Fruit fly (Drosophila melanogaster): ENCODE results near the gene CG14841.

CG14841 gene

dm6 chr3R:14289958-14290835, 28.0 kb upstream of the CG14841 start (continued):
- TF ChIP-seq ac (GFP tag; optimal IDR thresholded peaks at IDR 0.05) (no peak), zen (tag; optimal IDR thresholded peaks at IDR 0.05) (no peak), slbo (GFP tag; IDR thresholded peaks at IDR 0.05) (peak; percentile 29; the same call in 1 of the 2 replicates), tin (GFP tag; optimal IDR thresholded peaks at IDR 0.05) (peak; percentile 8), CG3163 (GFP tag; optimal IDR thresholded peaks at IDR 0.05) (no peak), CG10147 (GFP tag; optimal IDR thresholded peaks at IDR 0.05) (peak; percentile 17), Eip74EF (GFP tag; optimal IDR thresholded peaks at IDR 0.05) (peak in 1 of 2 experiments; percentile 57), kah (GFP tag; optimal IDR thresholded peaks at IDR 0.05) (no peak), CG42726 (GFP tag; IDR thresholded peaks at IDR 0.05; ENCODE audit: partially characterized antibody) (no peak), ftz-f1 (GFP tag; optimal IDR thresholded peaks at IDR 0.05) (no peak), Gug (GFP tag; IDR thresholded peaks at IDR 0.05) (no peak), CG2678 (tag; optimal IDR thresholded peaks at IDR 0.05) (peak; percentile 59), gem (tag; optimal IDR thresholded peaks at IDR 0.05) (peak; percentile 49), CG17359 (tag; optimal IDR thresholded peaks at IDR 0.05) (peak; percentile 11), Six4 (GFP tag; optimal IDR thresholded peaks at IDR 0.05) (no peak), CG30403 (GFP tag; optimal IDR thresholded peaks at IDR 0.05) (peak; percentile 23), CG7839 (tag; optimal IDR thresholded peaks at IDR 0.05) (peak; percentile 41), phol (tag; optimal IDR thresholded peaks at IDR 0.05) (peak; percentile 35), Dbx (GFP tag; IDR thresholded peaks at IDR 0.05) (0 out of 3 replicates have a peak, but pooled peaks have one; percentile 15), Xbp1 (GFP tag; optimal IDR thresholded peaks at IDR 0.05) (peak; percentile 24), CG32532 (GFP tag; IDR thresholded peaks at IDR 0.05) (no peak), Fer1 (GFP tag; optimal IDR thresholded peaks at IDR 0.05) (peak; percentile 61), NFAT (GFP tag; IDR thresholded peaks at IDR 0.05) (no peak), tx (GFP tag; optimal IDR thresholded peaks at IDR 0.05) (no peak), cwo (GFP tag; optimal IDR thresholded peaks at IDR 0.05) (peak; percentile 28), CG17829 (tag; optimal IDR thresholded peaks at IDR 0.05) (no peak), Oli (tag; optimal IDR thresholded peaks at IDR 0.05) (peak; percentile 8), unpg (GFP tag; optimal IDR thresholded peaks at IDR 0.05) (peak; percentile 3), CG6791 (GFP tag; IDR thresholded peaks at IDR 0.05; ENCODE audit: partially characterized antibody) (no peak), nmo (GFP tag; optimal IDR thresholded peaks at IDR 0.05) (peak; percentile 22), Hr51 (GFP tag; optimal IDR thresholded peaks at IDR 0.05) (peak in 1 of 2 experiments; percentile 59), HHEX (GFP tag; optimal IDR thresholded peaks at IDR 0.05) (peak; percentile 46), CG14441 (GFP tag; IDR thresholded peaks at IDR 0.05) (0 out of 2 replicates have a peak, but pooled peaks have one; percentile 19), CrebB (tag; optimal IDR thresholded peaks at IDR 0.05) (no peak), CG7271 (tag; optimal IDR thresholded peaks at IDR 0.05) (no peak), zen2 (GFP tag; IDR thresholded peaks at IDR 0.05; ENCODE audit: partially characterized antibody) (no peak), CG13424 (tag; optimal IDR thresholded peaks at IDR 0.05) (peak; percentile 52), Ada2b (GFP tag; IDR thresholded peaks at IDR 0.05) (peak; percentile 14; the same call in 1 of the 2 replicates), tgo (GFP tag; IDR thresholded peaks at IDR 0.05) (peak; percentile 19; the same call in 1 of the 3 replicates), Fer3 (tag; optimal IDR thresholded peaks at IDR 0.05) (peak; percentile 28), esg (GFP tag; conservative IDR thresholded peaks at IDR 0.05) (no peak), CG4820 (GFP tag; optimal IDR thresholded peaks at IDR 0.05) (peak; percentile 18), trem (tag; optimal IDR thresholded peaks at IDR 0.05) (no peak), Chrac-16 (GFP tag; optimal IDR thresholded peaks at IDR 0.05) (no peak), odd (GFP tag; optimal IDR thresholded peaks at IDR 0.05) (peak; percentile 4), CG11504 (tag; optimal IDR thresholded peaks at IDR 0.05) (peak; percentile 61), chinmo (GFP tag; IDR thresholded peaks at IDR 0.05; ENCODE audit: partially characterized antibody) (0 out of 4 replicates have a peak, but pooled peaks have one; percentile 26)

Measured in whole organism, embryonic.